Worm (Caenorhabditis elegans) whole organism, young adult: ENCODE results near the gene swan-1.
A peak's percentile ranks its signal among the peaks of the same experiment; 100 is the strongest.

Source experiments
- B0035.1 ChIP-seq: sonication (generic microtip); optimal IDR thresholded peaks from 2 replicates; lab custom pipeline; 2016; ENCODE audit warnings: missing genetic modification characterization, mild to moderate bottlenecking, missing compliant biosample characterization, missing genotype, missing genetic modification reagents
- D2030.7 ChIP-seq: fragments of 200-800 bp; sonication (Bioruptor generic); IDR thresholded peaks from 2 replicates; pipeline ENCODE4 v1.3.6; 2022; ENCODE audit warnings: missing genetic modification reagents, missing genetic modification characterization, missing compliant biosample characterization
- F10E7.11 ChIP-seq: sonication (generic microtip); optimal IDR thresholded peaks from 2 replicates; lab custom pipeline; 2017; ENCODE audit warnings: mild to moderate bottlenecking, missing genetic modification characterization, moderate library complexity, missing compliant biosample characterization
- F23B12.7 ChIP-seq: sonication (generic microtip); optimal IDR thresholded peaks from 2 replicates; lab custom pipeline; 2017; ENCODE audit warnings: missing genetic modification characterization, mild to moderate bottlenecking, missing compliant biosample characterization, antibody characterized with exemption, moderate library complexity; ENCODE audit not compliant: insufficient read depth
- F33H1.4 ChIP-seq: fragments of 200-800 bp; sonication (Bioruptor generic); IDR thresholded peaks from 2 replicates; pipeline ENCODE4 v1.3.6; 2022; ENCODE audit warnings: missing genetic modification reagents, missing genetic modification characterization, missing compliant biosample characterization
- attf-5 ChIP-seq: fragments of 200-800 bp; sonication (Bioruptor generic); optimal IDR thresholded peaks from 2 replicates; lab custom pipeline; 2018; ENCODE audit warnings: mild to moderate bottlenecking, missing genetic modification characterization, missing compliant biosample characterization
- attf-6 ChIP-seq: fragments of 200-800 bp; sonication (Bioruptor generic); IDR thresholded peaks from 2 replicates; pipeline ENCODE4 v1.3.6; 2022; ENCODE audit warnings: missing genetic modification reagents, missing genetic modification characterization, missing compliant biosample characterization
- ccch-3 ChIP-seq: fragments of 200-800 bp; sonication (Bioruptor generic); optimal IDR thresholded peaks from 2 replicates; lab custom pipeline; 2018; ENCODE audit warnings: mild to moderate bottlenecking, missing genetic modification characterization, missing compliant biosample characterization
- cebp-1 ChIP-seq, 2 experiments: fragments of 200-800 bp in 1 of 2; sonication (Bioruptor generic) in 1 of 2; sonication (generic microtip) in 1 of 2; IDR thresholded peaks in 1 of 2; optimal IDR thresholded peaks in 1 of 2; 2 replicates each; pipeline versions ENCODE4 v1.3.6 to Lab custom; 2017 to 2022; ENCODE audit warnings: missing compliant biosample characterization in 2 of 2, missing genetic modification characterization in 2 of 2, mild to moderate bottlenecking in 1 of 2, missing genetic modification reagents in 1 of 2, moderate library complexity in 1 of 2
- dox-1 ChIP-seq: fragments of 200-800 bp; sonication (Bioruptor generic); IDR thresholded peaks from 2 replicates; pipeline ENCODE4 v1.3.6; 2022; ENCODE audit warnings: missing genetic modification reagents, missing genetic modification characterization, missing compliant biosample characterization
- hmg-1.2 ChIP-seq: fragments of 200-800 bp; sonication (Bioruptor generic); IDR thresholded peaks from 2 replicates; pipeline ENCODE4 v1.3.6; 2022; ENCODE audit warnings: missing genetic modification reagents, missing genetic modification characterization, missing compliant biosample characterization
- hmg-20 ChIP-seq: fragments of 200-800 bp; sonication (Bioruptor generic); IDR thresholded peaks from 2 replicates; pipeline ENCODE4 v1.3.6; 2022; ENCODE audit warnings: missing genetic modification reagents, missing genetic modification characterization, missing compliant biosample characterization
- hsf-1 ChIP-seq: fragments of 200-800 bp; sonication (Bioruptor generic); IDR thresholded peaks from 2 replicates; pipeline ENCODE4 v1.3.6; 2022; ENCODE audit warnings: missing genetic modification reagents, missing genetic modification characterization, missing compliant biosample characterization
- lag-1 ChIP-seq: fragments of 200-800 bp; sonication (Bioruptor generic); IDR thresholded peaks from 2 replicates; pipeline ENCODE4 v1.3.6; 2022; ENCODE audit warnings: missing genetic modification reagents, missing genetic modification characterization, missing compliant biosample characterization
- lin-35 ChIP-seq, 3 experiments: fragments of 150-350 bp in 2 of 3; sonication (generic microtip) in 1 of 3; optimal IDR thresholded peaks; 2 replicates each; lab custom pipeline; 2014 to 2018; ENCODE audit warnings: missing biosample characterization in 3 of 3, missing genetic modification characterization in 3 of 3, missing genetic modification reagents in 3 of 3
- lsl-1 ChIP-seq: fragments of 200-800 bp; sonication (Bioruptor generic); optimal IDR thresholded peaks from 2 replicates; lab custom pipeline; 2018; ENCODE audit warnings: mild to moderate bottlenecking, missing genetic modification characterization, moderate library complexity, missing compliant biosample characterization
- madf-6 ChIP-seq: fragments of 200-800 bp; sonication (Bioruptor generic); IDR thresholded peaks from 2 replicates; pipeline ENCODE4 v1.3.6; 2022; ENCODE audit warnings: missing genetic modification reagents, missing genetic modification characterization, missing compliant biosample characterization
- madf-8 ChIP-seq: fragments of 200-800 bp; sonication (Bioruptor generic); conservative IDR thresholded peaks from 2 replicates; pipeline ENCODE4 v1.3.6; 2022; ENCODE audit warnings: missing genetic modification reagents, missing genetic modification characterization, missing compliant biosample characterization
- mcd-1 ChIP-seq: fragments of 200-800 bp; sonication (Bioruptor generic); IDR thresholded peaks from 2 replicates; pipeline ENCODE4 v1.3.6; 2022; ENCODE audit warnings: missing genetic modification reagents, missing genetic modification characterization, missing compliant biosample characterization
- mel-28 ChIP-seq: sonication (generic microtip); optimal IDR thresholded peaks from 2 replicates; lab custom pipeline; 2016; ENCODE audit warnings: borderline replicate concordance, mild to moderate bottlenecking, missing genetic modification characterization, missing compliant biosample characterization
- nhr-80 ChIP-seq: sonication (generic microtip); optimal IDR thresholded peaks from 2 replicates; lab custom pipeline; 2016; ENCODE audit warnings: missing genetic modification characterization, missing compliant biosample characterization
- pbrm-1 ChIP-seq: fragments of 200-800 bp; sonication (Bioruptor generic); IDR thresholded peaks from 2 replicates; pipeline ENCODE4 v1.3.6; 2022; ENCODE audit warnings: missing genetic modification reagents, missing genetic modification characterization, missing compliant biosample characterization
- pha-4 ChIP-seq: fragments of 150-350 bp; sonication (generic microtip); optimal IDR thresholded peaks from 2 replicates; lab custom pipeline; 2014; ENCODE audit warnings: missing biosample characterization, missing genetic modification reagents, missing genetic modification characterization
- rcor-1 ChIP-seq: fragments of 200-800 bp; sonication (Bioruptor generic); IDR thresholded peaks from 2 replicates; pipeline ENCODE4 v1.3.6; 2022; ENCODE audit warnings: missing genetic modification reagents, missing genetic modification characterization, missing compliant biosample characterization
- snpc-1.3 ChIP-seq: sonication (generic microtip); optimal IDR thresholded peaks from 2 replicates; lab custom pipeline; 2017; ENCODE audit warnings: missing genetic modification characterization, mild to moderate bottlenecking, missing compliant biosample characterization, antibody characterized with exemption, moderate library complexity, missing genotype, missing genetic modification reagents; ENCODE audit not compliant: insufficient read depth
- snpc-3.4 ChIP-seq: sonication (generic microtip); optimal IDR thresholded peaks from 2 replicates; lab custom pipeline; 2017; ENCODE audit warnings: missing genetic modification characterization, mild to moderate bottlenecking, missing compliant biosample characterization, antibody characterized with exemption, moderate library complexity, missing genotype, missing genetic modification reagents
- snpc-4 ChIP-seq, 5 experiments: fragments of 150-350 bp in 1 of 5; sonication (generic microtip) in 4 of 5; optimal IDR thresholded peaks; 2 replicates each; lab custom pipeline; 2014 to 2018; ENCODE audit warnings: missing genetic modification characterization in 5 of 5, missing biosample characterization in 3 of 5, antibody characterized with exemption in 2 of 5, mild to moderate bottlenecking in 2 of 5, missing compliant biosample characterization in 2 of 5, missing genotype in 2 of 5, moderate library complexity in 2 of 5, missing genetic modification reagents in 1 of 5
- tlf-1 ChIP-seq: fragments of 200-800 bp; sonication (Bioruptor generic); optimal IDR thresholded peaks from 2 replicates; lab custom pipeline; 2018; ENCODE audit warnings: mild to moderate bottlenecking, missing genetic modification characterization, missing compliant biosample characterization
- xnd-1 ChIP-seq: sonication (generic microtip); optimal IDR thresholded peaks from 2 replicates; lab custom pipeline; 2016; ENCODE audit warnings: missing genotype, missing genetic modification reagents, missing genetic modification characterization, missing compliant biosample characterization

Gene swan-1

ce11 chrV:13789362-13789761, 17.7 kb downstream of the swan-1 start (continued):
- TF ChIP-seq F23B12.7 (peak; percentile 70), attf-5 (GFP tag; lab: Kevin White, UChicago) (peak; percentile 93), rcor-1 (GFP tag; lab: Robert Waterston, UW) (peak; percentile 24; the same call in 1 of the 2 replicates)

DNA sequence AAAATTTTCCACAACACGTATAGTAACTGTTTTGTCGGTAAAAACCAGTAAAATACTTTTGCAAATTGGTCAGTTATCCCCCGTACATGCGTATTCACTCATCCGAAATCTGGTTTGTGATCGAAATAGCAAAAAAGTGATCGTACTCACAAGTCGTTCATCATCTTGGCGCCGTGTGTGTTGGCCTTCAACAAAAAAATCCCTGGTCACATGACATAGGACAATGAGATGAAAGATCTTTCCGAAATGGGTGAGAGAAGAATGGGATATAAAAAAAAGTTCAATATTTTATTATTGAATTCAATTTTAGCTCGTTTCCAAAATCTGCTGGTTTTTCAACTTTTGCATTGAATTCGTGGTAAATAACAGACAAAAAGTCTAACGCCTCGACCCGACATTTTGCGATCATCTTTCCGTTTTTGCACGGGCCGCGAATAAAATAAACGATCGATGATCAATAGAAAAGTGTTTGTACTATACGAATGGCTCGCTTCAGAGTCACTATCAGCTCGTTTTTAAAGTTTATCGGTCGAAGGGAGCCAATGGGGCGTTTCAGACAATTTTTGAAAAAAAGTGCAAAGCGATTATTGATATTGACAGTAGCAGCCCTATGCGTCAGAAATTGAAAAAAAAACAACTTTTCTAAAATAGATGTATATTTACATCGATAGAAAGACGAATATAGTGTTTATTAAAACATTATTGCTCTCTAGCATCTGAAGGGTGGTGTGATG, 18.9 kb downstream of the swan-1 start:
- TF ChIP-seq lin-35 (GFP tag; optimal IDR thresholded peaks at IDR 0.05; lab: Kevin White, UChicago): peak in 1 of 3 experiments; percentile 6
- peak; percentile 68 for TF ChIP-seq nhr-80
- no peak for TF ChIP-seq F10E7.11 (tag; lab: Kevin White, UChicago)

- TF ChIP-seq D2030.7 (peak; percentile 25; the same call in 1 of the 2 replicates), F33H1.4 (GFP tag; lab: Robert Waterston, UW) (peak; percentile 89), lag-1 (GFP tag; lab: Robert Waterston, UW) (no peak), xnd-1 (tag; lab: Kevin White, UChicago) (peak; percentile 54), ccch-3 (no peak), dox-1 (GFP tag; lab: Robert Waterston, UW) (peak; percentile 53; the same call in 1 of the 2 replicates), snpc-1.3 (tag; lab: Kevin White, UChicago) (peak; percentile 9), lsl-1 (GFP tag; lab: Kevin White, UChicago) (peak; percentile 88), pbrm-1 (no peak), snpc-4 (GFP tag; optimal IDR thresholded peaks at IDR 0.05; lab: Kevin White, UChicago) (peak; percentile 20), snpc-4 (tag; optimal IDR thresholded peaks at IDR 0.05; lab: Kevin White, UChicago) (peak in 2 of 4 experiments; percentile 18 to 42), tlf-1 (GFP tag; lab: Kevin White, UChicago) (peak; percentile 28), B0035.1 (tag; lab: Kevin White, UChicago) (no peak), hsf-1 (GFP tag; lab: Robert Waterston, UW) (peak; percentile 76), attf-5 (GFP tag; lab: Kevin White, UChicago) (peak; percentile 13), madf-8 (GFP tag; lab: Robert Waterston, UW) (peak; percentile 59), nhr-80 (peak; percentile 33), madf-6 (peak; percentile 79), hmg-1.2 (peak; percentile 35; the same call in 1 of the 2 replicates), cebp-1 (GFP tag; IDR thresholded peaks at IDR 0.05; lab: Robert Waterston, UW) (no peak), cebp-1 (tag; optimal IDR thresholded peaks at IDR 0.05; lab: Kevin White, UChicago) (no peak), mcd-1 (GFP tag; lab: Robert Waterston, UW) (peak; percentile 14; the same call in 1 of the 2 replicates), pha-4 (peak; percentile 75), attf-6 (GFP tag; lab: Robert Waterston, UW) (no peak), snpc-3.4 (tag; lab: Kevin White, UChicago) (peak; percentile 27)
Measured at ce11 chrV:13787225-13787898, 19.7 kb downstream of the swan-1 start, which contains the start of the genes F53C11.4 and F53C11.5. F53C11.4 (minus strand) TSS chrV:13787352. F53C11.5 (plus strand) TSS chrV:13787549.

ce11 chrV:13785767-13786166, 21.3 kb downstream of the swan-1 start:
- no peak for TF ChIP-seq mel-28 (tag; lab: Kevin White, UChicago)
- no peak for TF ChIP-seq B0035.1 (tag; lab: Kevin White, UChicago)
- no peak for TF ChIP-seq cebp-1 (GFP tag; IDR thresholded peaks at IDR 0.05; lab: Robert Waterston, UW)
- no peak for TF ChIP-seq cebp-1 (tag; optimal IDR thresholded peaks at IDR 0.05; lab: Kevin White, UChicago)
- TF ChIP-seq hmg-20 (GFP tag; lab: Robert Waterston, UW): no peak
- TF ChIP-seq, all 124 proteins: peak for 0
